Worm (Caenorhabditis elegans) whole organism, L4 larva: ENCODE results near the gene C30G4.2.

Experiments used
- F26F4.8 ChIP-seq: fragments of 200-800 bp; sonication (Bioruptor generic); conservative IDR thresholded peaks from 2 replicates; pipeline ENCODE4 v1.3.6; 2022; ENCODE audit warnings: missing genetic modification characterization, missing compliant biosample characterization
- Y105C5A.15 ChIP-seq: fragments of 200-800 bp; sonication (Bioruptor generic); IDR thresholded peaks from 2 replicates; pipeline ENCODE4 v1.3.6; 2022; ENCODE audit warnings: missing genetic modification characterization, missing compliant biosample characterization
- Y48G9A.11 ChIP-seq: fragments of 200-800 bp; sonication (Bioruptor generic); IDR thresholded peaks from 2 replicates; pipeline ENCODE4 v1.3.6; 2022; ENCODE audit warnings: missing genetic modification reagents, missing genetic modification characterization, missing compliant biosample characterization
- Y5F2A.4 ChIP-seq: fragments of 200-800 bp; sonication (Bioruptor generic); optimal IDR thresholded peaks from 2 replicates; lab custom pipeline; 2018; ENCODE audit warnings: mild to moderate bottlenecking, missing genetic modification characterization, missing compliant biosample characterization
- Y75B8A.6 ChIP-seq: fragments of 200-800 bp; sonication (Bioruptor generic); IDR thresholded peaks from 2 replicates; pipeline ENCODE4 v1.3.6; 2022; ENCODE audit warnings: missing genetic modification reagents, missing genetic modification characterization, missing compliant biosample characterization
- aha-1 ChIP-seq: fragments of 150-350 bp; peaks from one replicate; lab custom pipeline; 2014; ENCODE audit warnings: missing biosample characterization, missing genetic modification characterization
- arid-1 ChIP-seq: fragments of 200-800 bp; sonication (Bioruptor generic); conservative IDR thresholded peaks from 2 replicates; pipeline ENCODE4 v1.3.6; 2022; ENCODE audit warnings: missing genetic modification reagents, missing genetic modification characterization, missing compliant biosample characterization
- ceh-20 ChIP-seq: fragments of 200-800 bp; sonication (Bioruptor generic); IDR thresholded peaks from 2 replicates; pipeline ENCODE4 v1.3.6; 2022; ENCODE audit warnings: missing genetic modification reagents, missing genetic modification characterization, missing compliant biosample characterization
- cey-2 ChIP-seq: sonication (generic microtip); optimal IDR thresholded peaks from 3 replicates; lab custom pipeline; 2017; ENCODE audit warnings: missing genetic modification characterization, mild to moderate bottlenecking, missing compliant biosample characterization, antibody characterized with exemption, borderline replicate concordance; ENCODE audit not compliant: insufficient read depth
- daf-16 ChIP-seq, 3 experiments: sonication (generic microtip); optimal IDR thresholded peaks; 2 replicates each; lab custom pipeline; 2016 to 2017; ENCODE audit warnings: missing genetic modification characterization in 3 of 3, missing genetic modification reagents in 3 of 3, mild to moderate bottlenecking in 2 of 3, missing compliant biosample characterization in 2 of 3, missing biosample characterization in 1 of 3, moderate library complexity in 1 of 3
- dmd-9 ChIP-seq: fragments of 200-800 bp; sonication (Bioruptor generic); IDR thresholded peaks from 2 replicates; pipeline ENCODE4 v1.3.6; 2022; ENCODE audit warnings: missing genetic modification reagents, missing genetic modification characterization, missing compliant biosample characterization
- dpl-1 ChIP-seq: fragments of 150-350 bp; optimal IDR thresholded peaks from 2 replicates; lab custom pipeline; 2014; ENCODE audit warnings: missing biosample characterization, missing genetic modification reagents, missing genetic modification characterization
- egl-43 ChIP-seq: fragments of 200-800 bp; sonication (Bioruptor generic); IDR thresholded peaks from 2 replicates; pipeline ENCODE4 v1.3.6; 2022; ENCODE audit warnings: missing genetic modification reagents, missing genetic modification characterization, missing compliant biosample characterization
- fkh-10 ChIP-seq: fragments of 150-350 bp; optimal IDR thresholded peaks from 2 replicates; lab custom pipeline; 2014; ENCODE audit warnings: missing biosample characterization, missing genetic modification reagents, missing genetic modification characterization
- gei-8 ChIP-seq: fragments of 200-800 bp; sonication (Bioruptor generic); optimal IDR thresholded peaks from 2 replicates; lab custom pipeline; 2018; ENCODE audit warnings: mild to moderate bottlenecking, missing genetic modification characterization, missing compliant biosample characterization
- hlh-11 ChIP-seq: fragments of 200-800 bp; sonication (Bioruptor generic); optimal IDR thresholded peaks from 2 replicates; lab custom pipeline; 2018; ENCODE audit warnings: mild to moderate bottlenecking, missing genetic modification characterization, missing compliant biosample characterization
- lim-7 ChIP-seq: fragments of 200-800 bp; sonication (Bioruptor generic); IDR thresholded peaks from 2 replicates; pipeline ENCODE4 v1.3.6; 2022; ENCODE audit warnings: missing genetic modification characterization, missing compliant biosample characterization
- lin-38 ChIP-seq: fragments of 200-800 bp; sonication (Bioruptor generic); IDR thresholded peaks from 2 replicates; pipeline ENCODE4 v1.3.6; 2022; ENCODE audit warnings: missing genetic modification reagents, missing genetic modification characterization, missing compliant biosample characterization
- lsy-2 ChIP-seq, 2 experiments: fragments of 150-350 bp in 1 of 2; sonication (generic microtip) in 1 of 2; optimal IDR thresholded peaks; 2 replicates each; lab custom pipeline; 2014 to 2017; ENCODE audit warnings: missing biosample characterization in 2 of 2, missing genetic modification characterization in 2 of 2
- madf-9 ChIP-seq: fragments of 200-800 bp; sonication (Bioruptor generic); conservative IDR thresholded peaks from 2 replicates; pipeline ENCODE4 v1.3.6; 2022; ENCODE audit warnings: missing genetic modification reagents, missing genetic modification characterization, missing compliant biosample characterization
- mdl-1 ChIP-seq, 2 experiments: fragments of 150-350 bp in 1 of 2; sonication (generic microtip) in 1 of 2; optimal IDR thresholded peaks; 2 replicates each; lab custom pipeline; 2014 to 2017; ENCODE audit warnings: missing biosample characterization in 2 of 2, missing genetic modification characterization in 2 of 2
- mdt-29 ChIP-seq: fragments of 200-800 bp; sonication (Bioruptor generic); IDR thresholded peaks from 2 replicates; pipeline ENCODE4 v1.3.6; 2022; ENCODE audit warnings: missing genetic modification reagents, missing genetic modification characterization, missing compliant biosample characterization
- mxl-2 ChIP-seq: fragments of 200-800 bp; sonication (Bioruptor generic); conservative IDR thresholded peaks from 2 replicates; pipeline ENCODE4 v1.3.6; 2022; ENCODE audit warnings: missing genetic modification reagents, missing genetic modification characterization, missing compliant biosample characterization
- nhr-102 ChIP-seq: sonication (generic microtip); optimal IDR thresholded peaks from 2 replicates; lab custom pipeline; 2016; ENCODE audit warnings: mild to moderate bottlenecking, missing genetic modification characterization, moderate library complexity, missing compliant biosample characterization
- nhr-11 ChIP-seq: fragments of 150-350 bp; optimal IDR thresholded peaks from 2 replicates; lab custom pipeline; 2014; ENCODE audit warnings: missing biosample characterization, missing genetic modification characterization
- nhr-111 ChIP-seq: fragments of 200-800 bp; sonication (Bioruptor generic); optimal IDR thresholded peaks from 2 replicates; lab custom pipeline; 2018; ENCODE audit warnings: mild to moderate bottlenecking, missing genetic modification characterization, missing compliant biosample characterization
- nhr-48 ChIP-seq: sonication (generic microtip); optimal IDR thresholded peaks from 2 replicates; lab custom pipeline; 2016; ENCODE audit warnings: mild to moderate bottlenecking, missing genetic modification characterization, missing compliant biosample characterization
- nhr-6 ChIP-seq: fragments of 150-350 bp; optimal IDR thresholded peaks from 2 replicates; lab custom pipeline; 2014; ENCODE audit warnings: missing biosample characterization, missing genetic modification characterization
- pha-4 ChIP-seq, 2 experiments: fragments of 150-350 bp in 1 of 2; fragments of 200-800 bp in 1 of 2; sonication (Bioruptor generic) in 1 of 2; IDR thresholded peaks in 1 of 2; optimal IDR thresholded peaks in 1 of 2; 2 replicates each; pipeline versions ENCODE4 v1.3.6 to Lab custom; 2014 to 2022; ENCODE audit warnings: missing genetic modification characterization in 2 of 2, missing genetic modification reagents in 2 of 2, missing biosample characterization in 1 of 2, missing compliant biosample characterization in 1 of 2
- php-3 ChIP-seq: fragments of 200-800 bp; sonication (Bioruptor generic); IDR thresholded peaks from 2 replicates; pipeline ENCODE4 v1.3.6; 2022; ENCODE audit warnings: missing genetic modification reagents, missing genetic modification characterization, missing compliant biosample characterization
- saeg-2 ChIP-seq: fragments of 200-800 bp; sonication (Bioruptor generic); IDR thresholded peaks from 2 replicates; pipeline ENCODE4 v1.3.6; 2022; ENCODE audit warnings: missing genetic modification reagents, missing genetic modification characterization, missing compliant biosample characterization
- set-16 ChIP-seq: fragments of 200-800 bp; sonication (Bioruptor generic); IDR thresholded peaks from 2 replicates; pipeline ENCODE4 v1.3.6; 2022; ENCODE audit warnings: missing genetic modification reagents, missing genetic modification characterization, missing compliant biosample characterization
- snpc-1.2 ChIP-seq: fragments of 200-800 bp; sonication (Bioruptor generic); IDR thresholded peaks from 2 replicates; pipeline ENCODE4 v1.3.6; 2022; ENCODE audit warnings: missing genetic modification reagents, missing genetic modification characterization, missing compliant biosample characterization
- snpc-4 ChIP-seq: fragments of 150-350 bp; optimal IDR thresholded peaks from 2 replicates; lab custom pipeline; 2014; ENCODE audit warnings: missing biosample characterization, missing genetic modification characterization
- unc-62 ChIP-seq, 3 experiments: fragments of 150-350 bp in 1 of 3; sonication (generic microtip); optimal IDR thresholded peaks in 2 of 3; peaks in 1 of 3; 1 replicate in 1 of 3; 2 replicates in 2 of 3; lab custom pipeline; 2014 to 2017; ENCODE audit warnings: missing biosample characterization in 3 of 3, missing genetic modification characterization in 3 of 3, missing genetic modification reagents in 3 of 3, missing genotype in 1 of 3
- zag-1 ChIP-seq: fragments of 150-350 bp; optimal IDR thresholded peaks from 2 replicates; lab custom pipeline; 2014; ENCODE audit warnings: missing biosample characterization, missing genetic modification characterization
- zip-11 ChIP-seq: fragments of 200-800 bp; sonication (Bioruptor generic); IDR thresholded peaks from 2 replicates; pipeline ENCODE4 v1.3.6; 2022; ENCODE audit warnings: missing genetic modification characterization, missing compliant biosample characterization
- zip-2 ChIP-seq: fragments of 150-350 bp; optimal IDR thresholded peaks from 2 replicates; lab custom pipeline; 2014; ENCODE audit warnings: missing biosample characterization, missing genetic modification characterization
- ztf-7 ChIP-seq: fragments of 150-350 bp; optimal IDR thresholded peaks from 2 replicates; lab custom pipeline; 2014; ENCODE audit warnings: missing biosample characterization, missing genetic modification characterization

The C30G4.2 gene

DNA sequence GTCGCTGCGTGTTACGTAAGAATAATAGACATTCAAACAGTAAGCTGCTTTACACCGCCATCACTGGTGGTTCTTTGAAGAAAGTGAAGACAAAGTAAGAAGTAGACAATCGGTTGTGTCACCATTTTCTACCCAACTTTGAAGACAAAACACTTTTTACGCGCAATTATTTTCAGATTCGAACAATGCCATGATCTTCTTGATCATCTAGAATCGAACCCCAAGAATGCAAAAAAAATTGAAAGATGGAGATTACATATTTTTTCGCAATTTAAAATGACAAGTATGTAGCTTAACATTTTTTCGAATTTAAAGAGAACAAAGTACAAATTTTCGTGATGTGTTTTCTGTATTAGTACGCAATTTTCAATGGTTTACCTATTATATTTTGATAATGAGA lies 24.6 kb downstream of the C30G4.2 start, which contains the start of gene F35B3.4:
F35B3.4 (minus strand) TSS at position 101 of the 400 bp plus-strand sequence.
- TF ChIP-seq nhr-48 (no peak), Y75B8A.6 (GFP tag; lab: Robert Waterston, UW) (no peak), Y48G9A.11 (GFP tag; lab: Robert Waterston, UW) (no peak), lsy-2 (tag; optimal IDR thresholded peaks at IDR 0.05; lab: Kevin White, UChicago) (no peak), mdl-1 (tag; optimal IDR thresholded peaks at IDR 0.05; lab: Kevin White, UChicago) (no peak), lim-7 (GFP tag; lab: Robert Waterston, UW) (no peak), nhr-102 (tag; lab: Kevin White, UChicago) (no peak), dmd-9 (no peak), unc-62 (GFP tag; optimal IDR thresholded peaks at IDR 0.05 in 1 of 2; lab: Kevin White, UChicago) (no peak), unc-62 (tag; optimal IDR thresholded peaks at IDR 0.05; lab: Kevin White, UChicago) (no peak), Y105C5A.15 (GFP tag; lab: Robert Waterston, UW) (no peak), nhr-11 (tag; lab: Kevin White, UChicago) (no peak), daf-16 (GFP tag; optimal IDR thresholded peaks at IDR 0.05; lab: Kevin White, UChicago) (no peak), daf-16 (tag; optimal IDR thresholded peaks at IDR 0.05; lab: Kevin White, UChicago) (no peak), snpc-1.2 (GFP tag; lab: Robert Waterston, UW) (no peak), nhr-6 (no peak), nhr-111 (GFP tag; lab: Kevin White, UChicago) (no peak), arid-1 (GFP tag; lab: Robert Waterston, UW) (no peak), zip-2 (no peak), php-3 (GFP tag; lab: Robert Waterston, UW) (no peak), zag-1 (tag; lab: Kevin White, UChicago) (no peak)

ce11 chrX:17019098-17019497 lies 26.3 kb downstream of the C30G4.2 start:
- TF ChIP-seq aha-1 (tag; lab: Kevin White, UChicago) = peak; percentile 91
- no peak for TF ChIP-seq mdl-1 (tag; optimal IDR thresholded peaks at IDR 0.05; lab: Kevin White, UChicago)
- TF ChIP-seq, all 104 proteins: peak for 1

ce11 chrX:17013162-17013561 lies 32.3 kb downstream of the C30G4.2 start, which contains the start of gene F35B3.3:
TSS of gene F35B3.3 (plus strand) at chrX:17013462.
- no peak for TF ChIP-seq hlh-11
- TF ChIP-seq Y5F2A.4 = no peak
- TF ChIP-seq cey-2 (tag; lab: Kevin White, UChicago) = no peak
- no peak for TF ChIP-seq zip-11 (GFP tag; lab: Robert Waterston, UW)
- TF ChIP-seq pha-4 (GFP tag; IDR thresholded peaks at IDR 0.05; lab: Robert Waterston, UW) = no peak
- TF ChIP-seq pha-4 (tag; optimal IDR thresholded peaks at IDR 0.05; lab: Kevin White, UChicago) = no peak
- TF ChIP-seq madf-9 (GFP tag; lab: Robert Waterston, UW) = no peak
- no peak for TF ChIP-seq gei-8 (GFP tag; lab: Kevin White, UChicago)
- TF ChIP-seq snpc-4 (tag; lab: Kevin White, UChicago) = no peak
- TF ChIP-seq saeg-2 (GFP tag; lab: Robert Waterston, UW) = no peak
- no peak for TF ChIP-seq zag-1 (tag; lab: Kevin White, UChicago)
- TF ChIP-seq mxl-2 (GFP tag; lab: Robert Waterston, UW) = no peak
- no peak for TF ChIP-seq dpl-1 (GFP tag; lab: Kevin White, UChicago)
- TF ChIP-seq, all 104 proteins: peak for 0

DNA sequence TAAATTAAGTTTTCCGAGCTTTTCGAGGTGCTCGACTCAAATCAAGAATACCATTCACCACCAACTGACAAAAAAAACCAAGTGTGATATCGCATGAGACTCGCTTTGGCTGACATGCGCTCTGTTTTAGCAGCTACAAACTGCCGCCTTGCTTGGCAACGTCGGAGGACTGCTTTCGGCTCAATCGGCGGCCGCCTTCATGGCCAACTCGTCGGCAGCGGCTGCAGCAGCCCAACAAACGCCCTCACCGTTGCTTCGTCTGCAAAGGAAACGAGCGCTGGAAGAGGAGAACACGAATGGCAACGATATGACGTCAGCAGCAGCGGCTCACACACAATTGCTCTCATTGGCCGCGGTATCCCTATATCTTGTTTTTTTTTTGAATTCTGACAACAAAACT lies 38.6 kb downstream of the C30G4.2 start:
- TF ChIP-seq set-16 (peak; percentile 84), zip-11 (GFP tag; lab: Robert Waterston, UW) (no peak), ceh-20 (GFP tag; lab: Robert Waterston, UW) (no peak), snpc-1.2 (GFP tag; lab: Robert Waterston, UW) (no peak), egl-43 (GFP tag; lab: Robert Waterston, UW) (0 out of 2 replicates have a peak, but pooled peaks have one; percentile 35), lin-38 (GFP tag; lab: Robert Waterston, UW) (no peak), fkh-10 (GFP tag; lab: Kevin White, UChicago) (no peak), ztf-7 (no peak), F26F4.8 (GFP tag; lab: Robert Waterston, UW) (no peak), mdt-29 (GFP tag; lab: Robert Waterston, UW) (no peak), arid-1 (GFP tag; lab: Robert Waterston, UW) (no peak)
